Worm (Caenorhabditis elegans) whole organism, L2 larva: Measurements from ENCODE around the gene F45D3.3.

Source experiments
- C34F6.9 ChIP-seq: fragments of 150-350 bp; optimal IDR thresholded peaks from 2 replicates; lab custom pipeline; 2014; ENCODE audit warnings: missing biosample characterization, missing genetic modification characterization
- F13H6.1 ChIP-seq: sonication (generic microtip); optimal IDR thresholded peaks from 2 replicates; lab custom pipeline; 2016; ENCODE audit warnings: missing genetic modification characterization, missing compliant biosample characterization
- R02D3.7 ChIP-seq: fragments of 150-350 bp; optimal IDR thresholded peaks from 2 replicates; lab custom pipeline; 2014; ENCODE audit warnings: missing biosample characterization, missing genetic modification characterization
- Y55F3AM.14 ChIP-seq: fragments of 200-800 bp; sonication (Bioruptor generic); optimal IDR thresholded peaks from 2 replicates; lab custom pipeline; 2018; ENCODE audit warnings: mild to moderate bottlenecking, missing genetic modification characterization, missing compliant biosample characterization
- ama-1 ChIP-seq: fragments of 150-350 bp; optimal IDR thresholded peaks from 2 replicates; lab custom pipeline; 2018; ENCODE audit warnings: inconsistent platforms
- blmp-1 ChIP-seq: sonication (generic microtip); optimal IDR thresholded peaks from 2 replicates; lab custom pipeline; 2017; ENCODE audit warnings: missing genetic modification characterization, mild to moderate bottlenecking, missing compliant biosample characterization, antibody characterized with exemption, moderate library complexity; ENCODE audit not compliant: insufficient read depth
- ceh-16 ChIP-seq: fragments of 150-350 bp; optimal IDR thresholded peaks from 2 replicates; lab custom pipeline; 2014; ENCODE audit warnings: missing biosample characterization, missing genetic modification characterization
- crh-2 ChIP-seq: sonication (generic microtip); optimal IDR thresholded peaks from 2 replicates; lab custom pipeline; 2017; ENCODE audit warnings: missing biosample characterization, missing genetic modification characterization
- egl-27 ChIP-seq: sonication (generic microtip); optimal IDR thresholded peaks from 3 replicates; lab custom pipeline; 2017; ENCODE audit warnings: missing biosample characterization, missing genetic modification reagents, missing genetic modification characterization
- elt-3 ChIP-seq: sonication (generic microtip); optimal IDR thresholded peaks from 2 replicates; lab custom pipeline; 2017; ENCODE audit warnings: missing biosample characterization, missing genetic modification characterization
- fos-1 ChIP-seq: fragments of 150-350 bp; optimal IDR thresholded peaks from 2 replicates; lab custom pipeline; 2014; ENCODE audit warnings: missing biosample characterization, missing genetic modification characterization
- gmeb-1 ChIP-seq: fragments of 150-350 bp; optimal IDR thresholded peaks from 2 replicates; lab custom pipeline; 2014; ENCODE audit warnings: missing biosample characterization, missing genetic modification characterization
- lin-13 ChIP-seq: fragments of 150-350 bp; optimal IDR thresholded peaks from 2 replicates; lab custom pipeline; 2014; ENCODE audit warnings: missing biosample characterization, missing genetic modification reagents, missing genetic modification characterization
- lin-39 ChIP-seq: fragments of 150-350 bp; optimal IDR thresholded peaks from 2 replicates; lab custom pipeline; 2014; ENCODE audit warnings: missing biosample characterization, missing genetic modification reagents, missing genetic modification characterization
- mab-5 ChIP-seq: fragments of 150-350 bp; optimal IDR thresholded peaks from 2 replicates; lab custom pipeline; 2014; ENCODE audit warnings: missing biosample characterization, missing genetic modification characterization
- mbf-1 ChIP-seq: sonication (generic microtip); optimal IDR thresholded peaks from 2 replicates; lab custom pipeline; 2017; ENCODE audit warnings: missing biosample characterization, missing genetic modification characterization
- mdl-1 ChIP-seq, 2 experiments: fragments of 150-350 bp in 1 of 2; sonication (generic microtip) in 1 of 2; optimal IDR thresholded peaks; 2 replicates each; lab custom pipeline; 2017; ENCODE audit warnings: missing biosample characterization in 2 of 2, missing genetic modification characterization in 2 of 2
- nhr-11 ChIP-seq: fragments of 150-350 bp; optimal IDR thresholded peaks from 2 replicates; lab custom pipeline; 2014; ENCODE audit warnings: missing biosample characterization, missing genetic modification characterization
- nhr-21 ChIP-seq: fragments of 150-350 bp; optimal IDR thresholded peaks from 2 replicates; lab custom pipeline; 2014; ENCODE audit warnings: missing biosample characterization, missing genetic modification characterization
- nhr-237 ChIP-seq: fragments of 150-350 bp; optimal IDR thresholded peaks from 2 replicates; lab custom pipeline; 2014; ENCODE audit warnings: missing biosample characterization, missing genetic modification characterization
- nhr-25 ChIP-seq: fragments of 150-350 bp; sonication (generic microtip); optimal IDR thresholded peaks from 3 replicates; lab custom pipeline; 2014; ENCODE audit warnings: missing biosample characterization, missing genetic modification characterization
- nhr-6 ChIP-seq: fragments of 150-350 bp; optimal IDR thresholded peaks from 2 replicates; lab custom pipeline; 2014; ENCODE audit warnings: missing biosample characterization, missing genetic modification characterization
- nhr-77 ChIP-seq: fragments of 150-350 bp; optimal IDR thresholded peaks from 2 replicates; lab custom pipeline; 2014; ENCODE audit warnings: missing biosample characterization, missing genetic modification characterization
- peb-1 ChIP-seq: fragments of 150-350 bp; optimal IDR thresholded peaks from 2 replicates; lab custom pipeline; 2014; ENCODE audit warnings: missing biosample characterization, missing genetic modification characterization
- sem-4 ChIP-seq: fragments of 150-350 bp; optimal IDR thresholded peaks from 2 replicates; lab custom pipeline; 2014; ENCODE audit warnings: missing biosample characterization, missing genetic modification reagents, missing genetic modification characterization
- skn-1 ChIP-seq: sonication (generic microtip); optimal IDR thresholded peaks from 2 replicates; lab custom pipeline; 2017; ENCODE audit warnings: missing biosample characterization, missing genetic modification characterization
- sma-3 ChIP-seq: sonication (generic microtip); optimal IDR thresholded peaks from 2 replicates; lab custom pipeline; 2016; ENCODE audit warnings: missing genetic modification reagents, missing genetic modification characterization, missing compliant biosample characterization
- sma-9 ChIP-seq, 2 experiments: fragments of 150-350 bp in 1 of 2; sonication (generic microtip) in 1 of 2; optimal IDR thresholded peaks; 2 replicates each; lab custom pipeline; 2014 to 2016; ENCODE audit warnings: missing genetic modification characterization in 2 of 2, mild to moderate bottlenecking in 1 of 2, missing biosample characterization in 1 of 2, missing compliant biosample characterization in 1 of 2, missing genetic modification reagents in 1 of 2, moderate library complexity in 1 of 2
- snpc-4 ChIP-seq: fragments of 150-350 bp; optimal IDR thresholded peaks from 2 replicates; lab custom pipeline; 2014; ENCODE audit warnings: missing biosample characterization, missing genetic modification characterization
- unc-39 ChIP-seq: fragments of 150-350 bp; optimal IDR thresholded peaks from 2 replicates; lab custom pipeline; 2014; ENCODE audit warnings: missing biosample characterization, missing genetic modification characterization
- unc-55 ChIP-seq: fragments of 150-350 bp; sonication (generic microtip); optimal IDR thresholded peaks from 3 replicates; lab custom pipeline; 2014; ENCODE audit warnings: missing biosample characterization, missing genetic modification reagents, missing genetic modification characterization
- zag-1 ChIP-seq: fragments of 150-350 bp; optimal IDR thresholded peaks from 2 replicates; lab custom pipeline; 2014; ENCODE audit warnings: missing biosample characterization, missing genetic modification characterization
- ztf-1 ChIP-seq: fragments of 200-800 bp; sonication (Bioruptor generic); conservative IDR thresholded peaks from 2 replicates; pipeline ENCODE4 v1.3.6; 2022; ENCODE audit warnings: missing genetic modification characterization, missing compliant biosample characterization
- ztf-4 ChIP-seq: fragments of 150-350 bp; optimal IDR thresholded peaks from 2 replicates; lab custom pipeline; 2014; ENCODE audit warnings: missing biosample characterization, missing genetic modification characterization

F45D3.3 gene

DNA sequence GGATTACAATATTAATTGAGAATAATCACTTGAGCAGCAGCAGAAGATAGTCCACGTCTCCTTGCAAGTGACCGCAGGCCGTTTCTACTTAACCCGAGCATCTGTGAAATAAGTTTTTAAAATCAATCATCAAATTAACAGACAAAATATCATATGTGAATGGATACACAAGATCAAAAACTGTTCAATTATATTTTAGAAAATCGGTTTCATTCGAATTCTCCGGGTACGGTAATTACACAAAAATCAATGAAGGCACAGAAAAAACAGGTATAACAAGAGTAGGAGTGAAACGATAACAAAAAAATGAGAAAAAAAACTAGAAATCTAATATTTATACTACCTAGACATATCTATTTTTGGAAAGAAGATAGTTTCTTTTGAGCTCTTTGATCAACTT, 46.0 kb upstream of the F45D3.3 start, which contains the start of gene mma-1:
TSS of gene mma-1 (minus strand) at position 101 of the 400 bp plus-strand sequence.
- TF ChIP-seq blmp-1 (no peak), egl-27 (tag; lab: Kevin White, UChicago) (no peak), unc-55 (GFP tag; lab: Kevin White, UChicago) (no peak), nhr-21 (tag; lab: Kevin White, UChicago) (no peak), mbf-1 (no peak), nhr-237 (tag; lab: Kevin White, UChicago) (no peak), zag-1 (tag; lab: Kevin White, UChicago) (no peak), nhr-11 (tag; lab: Kevin White, UChicago) (no peak), unc-39 (tag; lab: Kevin White, UChicago) (no peak), F13H6.1 (no peak), nhr-77 (tag; lab: Kevin White, UChicago) (no peak), C34F6.9 (tag; lab: Kevin White, UChicago) (no peak)

DNA sequence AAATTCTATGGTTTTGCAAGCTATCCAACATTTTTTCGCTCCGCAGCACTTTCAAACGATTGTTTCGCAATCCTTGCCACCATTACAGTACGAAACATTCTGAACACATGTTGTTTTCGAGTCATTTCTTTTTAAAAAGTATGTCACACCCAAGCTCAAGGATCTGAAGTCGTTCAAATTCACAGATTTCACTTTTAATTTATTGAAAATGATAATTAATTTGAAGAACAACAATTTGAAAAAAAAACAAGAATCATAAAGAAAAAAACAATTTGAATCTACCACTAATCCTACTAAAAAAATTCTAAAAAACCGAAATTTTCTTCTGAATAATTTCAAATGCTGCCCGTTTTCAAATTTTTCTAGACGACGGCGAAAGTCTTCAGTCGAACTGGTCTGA, 42.2 kb upstream of the F45D3.3 start, which contains the start of gene C14C10.2:
TSS of gene C14C10.2 (minus strand) at position 101 of the 400 bp plus-strand sequence.
- TF ChIP-seq elt-3 (tag; lab: Kevin White, UChicago): no peak

DNA sequence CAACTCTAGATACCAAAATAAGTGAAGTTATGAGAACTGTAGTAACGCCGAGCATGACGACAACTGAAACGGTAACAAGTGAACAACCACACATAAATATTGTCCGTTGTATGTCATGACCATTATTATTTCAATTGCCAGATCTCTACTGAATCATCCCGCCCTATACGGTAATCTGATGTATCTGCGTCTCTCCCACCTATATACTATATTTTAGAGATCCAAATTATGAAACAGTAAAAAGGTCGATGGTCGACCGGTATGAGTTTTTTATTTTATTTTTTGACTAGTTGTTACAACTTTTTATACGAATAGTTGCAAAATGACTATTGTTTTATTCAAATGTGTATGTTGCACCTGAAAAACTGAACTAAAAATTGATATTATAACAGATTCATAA, 40.4 kb upstream of the F45D3.3 start, which contains the start of gene ttr-43:
TSS of gene ttr-43 (minus strand) at position 101 of the 400 bp plus-strand sequence.
- TF ChIP-seq mdl-1 (tag; optimal IDR thresholded peaks at IDR 0.05; lab: Kevin White, UChicago) (no peak), gmeb-1 (no peak), nhr-6 (no peak), peb-1 (tag; lab: Kevin White, UChicago) (no peak), lin-39 (tag; lab: Kevin White, UChicago) (no peak), Y55F3AM.14 (GFP tag; lab: Kevin White, UChicago) (no peak), snpc-4 (tag; lab: Kevin White, UChicago) (no peak), ztf-4 (no peak), nhr-77 (tag; lab: Kevin White, UChicago) (no peak), sem-4 (no peak), ceh-16 (no peak), unc-39 (tag; lab: Kevin White, UChicago) (no peak), skn-1 (no peak), crh-2 (no peak), nhr-237 (tag; lab: Kevin White, UChicago) (no peak), sma-3 (GFP tag; lab: Kevin White, UChicago) (no peak)

DNA sequence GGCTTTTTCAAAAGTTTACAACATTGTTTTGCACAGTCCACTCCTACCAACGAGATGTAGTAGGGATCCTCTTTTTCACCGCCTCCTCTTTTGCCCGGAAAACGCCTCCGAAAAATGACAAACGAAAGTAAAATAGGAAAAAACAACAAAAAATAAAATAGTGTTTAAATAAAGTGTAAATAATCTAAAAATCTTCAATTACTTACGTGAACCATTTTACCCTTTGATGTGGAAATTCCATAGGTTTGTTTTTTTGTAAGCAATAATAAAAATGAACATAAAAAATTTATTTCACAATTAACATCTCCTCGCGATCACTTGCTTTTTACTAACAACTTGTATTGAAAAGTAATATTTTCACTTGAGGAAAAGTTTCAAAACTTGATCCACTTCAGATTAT, 37.8 kb upstream of the F45D3.3 start, which contains the start of gene C14C10.1:
TSS of gene C14C10.1 (plus strand) at position 301 of the 400 bp plus-strand sequence.
- TF ChIP-seq mbf-1: no peak
- no peak for TF ChIP-seq ztf-1 (GFP tag; lab: Robert Waterston, UW)
- TF ChIP-seq sma-9 (GFP tag; optimal IDR thresholded peaks at IDR 0.05; lab: Kevin White, UChicago): no peak
- no peak for TF ChIP-seq sma-9 (tag; optimal IDR thresholded peaks at IDR 0.05; lab: Kevin White, UChicago)

DNA sequence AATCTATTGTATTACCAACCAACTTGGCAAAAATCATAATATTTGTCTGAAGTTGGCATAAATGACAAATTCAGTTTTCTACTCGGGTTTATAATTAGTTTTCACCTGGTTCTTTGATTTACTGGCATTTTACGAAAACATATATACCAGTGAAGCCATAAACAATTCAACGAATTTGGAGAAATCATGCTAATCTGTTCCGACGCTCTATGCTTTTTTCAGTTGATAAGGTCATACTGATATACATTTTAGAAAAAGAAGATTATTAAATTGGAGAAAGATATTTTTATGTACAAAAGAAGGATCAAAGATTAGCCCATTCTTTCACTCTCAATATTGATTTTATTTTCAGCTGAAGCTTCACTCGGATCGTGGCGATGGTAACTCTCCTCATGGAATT, 36.6 kb upstream of the F45D3.3 start:
- no peak for TF ChIP-seq nhr-25 (tag; lab: Kevin White, UChicago)
- TF ChIP-seq gmeb-1: no peak
- TF ChIP-seq elt-3 (tag; lab: Kevin White, UChicago): no peak
- no peak for TF ChIP-seq nhr-6
- no peak for TF ChIP-seq nhr-11 (tag; lab: Kevin White, UChicago)
- no peak for TF ChIP-seq R02D3.7 (tag; lab: Kevin White, UChicago)
- no peak for TF ChIP-seq mab-5
- TF ChIP-seq ama-1 (lab: Kevin White, UChicago): no peak
- TF ChIP-seq ceh-16: no peak
- no peak for TF ChIP-seq lin-13 (GFP tag; lab: Kevin White, UChicago)
- TF ChIP-seq zag-1 (tag; lab: Kevin White, UChicago): no peak
- TF ChIP-seq snpc-4 (tag; lab: Kevin White, UChicago): no peak
- no peak for TF ChIP-seq lin-39 (tag; lab: Kevin White, UChicago)
- no peak for TF ChIP-seq fos-1 (tag; lab: Kevin White, UChicago)
- no peak for TF ChIP-seq crh-2
- no peak for TF ChIP-seq unc-39 (tag; lab: Kevin White, UChicago)
- TF ChIP-seq C34F6.9 (tag; lab: Kevin White, UChicago): no peak
